Worm (Caenorhabditis elegans) whole organism, L4/young adult: ENCODE results near the gene srt-15.
"Not testable (repeated sequence)": the region's sequence is repeated elsewhere in the genome, so short reads cannot be mapped to it uniquely, and the experiment has no call there.

Source experiments
- dao-5 ChIP-seq: sonication (generic microtip); optimal IDR thresholded peaks from 2 replicates; lab custom pipeline; 2016; ENCODE audit warnings: missing genotype, missing genetic modification characterization, moderate library complexity, missing compliant biosample characterization
- him-1 ChIP-seq: sonication (generic microtip); optimal IDR thresholded peaks from 2 replicates; lab custom pipeline; 2016; ENCODE audit warnings: missing genotype, missing genetic modification reagents, missing genetic modification characterization, missing compliant biosample characterization

DNA sequence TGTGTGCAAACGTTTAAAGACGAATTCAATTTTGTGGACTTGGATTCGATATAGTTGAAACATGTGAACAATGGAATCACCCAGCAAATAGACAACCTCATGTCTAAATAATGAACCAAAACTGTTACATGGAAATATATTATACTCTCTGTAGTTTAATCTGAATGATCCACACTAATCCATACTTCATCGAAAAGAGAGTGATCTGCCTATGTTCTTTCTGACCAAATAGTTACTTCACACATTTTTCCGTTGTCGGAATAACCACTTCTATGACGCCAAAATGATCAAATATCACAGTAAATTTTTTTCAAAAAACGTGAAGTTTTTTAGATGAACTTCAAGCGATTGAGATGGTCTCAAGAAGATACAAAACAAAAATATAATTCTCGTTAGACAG lies 40.1 kb upstream of the srt-15 start, which contains the start of gene Y73C8C.4:
- not testable (repeated sequence) for TF ChIP-seq dao-5, him-1 (tag; lab: Kevin White, UChicago)
